Fruit fly (Drosophila melanogaster) whole organism, pupa: Measurements from ENCODE around the gene CG32486.

Experiments
- CG10348 ChIP-seq: fragments of 200-800 bp; sonication (Bioruptor generic); IDR thresholded peaks from 2 replicates; pipeline ENCODE4 v1.3.6; 2022; ENCODE audit warnings: missing biosample characterization, missing genetic modification characterization
- CG12605 ChIP-seq: fragments of 200-800 bp; sonication (Bioruptor generic); IDR thresholded peaks from 2 replicates; pipeline ENCODE4 v1.3.6; 2022; ENCODE audit warnings: missing biosample characterization, missing genetic modification characterization
- CG13204 ChIP-seq: fragments of 200-800 bp; sonication (Bioruptor generic); optimal IDR thresholded peaks from 2 replicates; lab custom pipeline; 2018; ENCODE audit warnings: missing biosample characterization, mild to moderate bottlenecking, missing genetic modification characterization, moderate library complexity
- CG14655 ChIP-seq: fragments of 200-800 bp; sonication (Bioruptor generic); optimal IDR thresholded peaks from 3 replicates; lab custom pipeline; 2017; ENCODE audit warnings: mild to moderate bottlenecking, missing biosample characterization, missing genetic modification reagents, missing genetic modification characterization
- CG15710 ChIP-seq: fragments of 200-800 bp; sonication (Bioruptor generic); optimal IDR thresholded peaks from 2 replicates; lab custom pipeline; 2018; ENCODE audit warnings: missing biosample characterization, mild to moderate bottlenecking, missing genetic modification characterization, moderate library complexity
- CG17806 ChIP-seq: fragments of 200-800 bp; sonication (Bioruptor generic); optimal IDR thresholded peaks from 2 replicates; lab custom pipeline; 2018; ENCODE audit warnings: missing biosample characterization, mild to moderate bottlenecking, missing genetic modification characterization, moderate library complexity
- CG32121 ChIP-seq: fragments of 200-800 bp; sonication (Bioruptor generic); IDR thresholded peaks from 2 replicates; pipeline ENCODE4 v1.3.6; 2022; ENCODE audit warnings: missing biosample characterization, missing genetic modification characterization
- CG34367 ChIP-seq: fragments of 200-800 bp; sonication (Bioruptor generic); optimal IDR thresholded peaks from 2 replicates; lab custom pipeline; 2018; ENCODE audit warnings: missing biosample characterization, mild to moderate bottlenecking, missing genetic modification characterization
- CG4496 ChIP-seq: fragments of 200-800 bp; sonication (Bioruptor generic); IDR thresholded peaks from 3 replicates; pipeline ENCODE4 v1.3.6; 2022; ENCODE audit warnings: missing biosample characterization, missing genetic modification characterization
- CG8159 ChIP-seq: fragments of 200-800 bp; sonication (Bioruptor generic); optimal IDR thresholded peaks from 3 replicates; lab custom pipeline; 2018; ENCODE audit warnings: missing biosample characterization, mild to moderate bottlenecking, missing genetic modification characterization, moderate library complexity
- CG8301 ChIP-seq: fragments of 200-800 bp; sonication (Bioruptor generic); optimal IDR thresholded peaks from 2 replicates; lab custom pipeline; 2018; ENCODE audit warnings: missing biosample characterization, mild to moderate bottlenecking, missing genetic modification characterization
- CG9948 ChIP-seq: fragments of 200-800 bp; sonication (Bioruptor generic); optimal IDR thresholded peaks from 2 replicates; lab custom pipeline; 2018; ENCODE audit warnings: missing biosample characterization, mild to moderate bottlenecking, missing genetic modification characterization, moderate library complexity
- D1 ChIP-seq: fragments of 200-800 bp; sonication (Bioruptor generic); optimal IDR thresholded peaks from 2 replicates; lab custom pipeline; 2018; ENCODE audit warnings: missing biosample characterization, mild to moderate bottlenecking, missing genetic modification characterization, moderate library complexity
- EcR ChIP-seq: fragments of 200-800 bp; sonication (Bioruptor generic); optimal IDR thresholded peaks from 3 replicates; lab custom pipeline; 2019; ENCODE audit warnings: missing biosample characterization, missing genetic modification characterization, mild to moderate bottlenecking, moderate library complexity, missing genetic modification reagents
- Ets98B ChIP-seq: fragments of 200-800 bp; sonication (Bioruptor generic); IDR thresholded peaks from 2 replicates; pipeline ENCODE4 v1.3.6; 2022; ENCODE audit warnings: missing biosample characterization, missing genetic modification characterization
- Pif1A ChIP-seq: fragments of 200-800 bp; sonication (Bioruptor generic); optimal IDR thresholded peaks from 3 replicates; lab custom pipeline; 2016; ENCODE audit warnings: missing biosample characterization, missing genetic modification characterization
- Pif1B ChIP-seq: fragments of 200-800 bp; sonication (Bioruptor generic); optimal IDR thresholded peaks from 3 replicates; lab custom pipeline; 2016; ENCODE audit warnings: missing biosample characterization, missing genetic modification characterization
- Snoo ChIP-seq: fragments of 200-800 bp; sonication (Bioruptor generic); optimal IDR thresholded peaks from 3 replicates; lab custom pipeline; 2017; ENCODE audit warnings: missing biosample characterization, mild to moderate bottlenecking, missing genetic modification characterization, inconsistent platforms
- fd96Ca ChIP-seq: fragments of 200-800 bp; sonication (Bioruptor generic); IDR thresholded peaks from 3 replicates; pipeline ENCODE4 v1.3.6; 2022; ENCODE audit warnings: missing biosample characterization, missing genetic modification characterization
- gl ChIP-seq: fragments of 200-800 bp; sonication (Bioruptor generic); optimal IDR thresholded peaks from 2 replicates; lab custom pipeline; 2018; ENCODE audit warnings: missing biosample characterization, mild to moderate bottlenecking, missing genetic modification characterization
- rn ChIP-seq: fragments of 200-800 bp; sonication (Bioruptor generic); IDR thresholded peaks from 2 replicates; pipeline ENCODE4 v1.3.6; 2022; ENCODE audit warnings: missing biosample characterization, missing genetic modification characterization

The CG32486 gene

dm6 chr3L:3108040-3108615 is 37.5 kb upstream of the CG32486 start:
- TF ChIP-seq CG17806 (tag; lab: Kevin White, UChicago) (no peak), CG32121 (GFP tag; lab: Robert Waterston, UW) (no peak), Snoo (tag; lab: Kevin White, UChicago) (no peak), CG4496 (0 out of 3 replicates have a peak, but pooled peaks have one; percentile 12)

DNA sequence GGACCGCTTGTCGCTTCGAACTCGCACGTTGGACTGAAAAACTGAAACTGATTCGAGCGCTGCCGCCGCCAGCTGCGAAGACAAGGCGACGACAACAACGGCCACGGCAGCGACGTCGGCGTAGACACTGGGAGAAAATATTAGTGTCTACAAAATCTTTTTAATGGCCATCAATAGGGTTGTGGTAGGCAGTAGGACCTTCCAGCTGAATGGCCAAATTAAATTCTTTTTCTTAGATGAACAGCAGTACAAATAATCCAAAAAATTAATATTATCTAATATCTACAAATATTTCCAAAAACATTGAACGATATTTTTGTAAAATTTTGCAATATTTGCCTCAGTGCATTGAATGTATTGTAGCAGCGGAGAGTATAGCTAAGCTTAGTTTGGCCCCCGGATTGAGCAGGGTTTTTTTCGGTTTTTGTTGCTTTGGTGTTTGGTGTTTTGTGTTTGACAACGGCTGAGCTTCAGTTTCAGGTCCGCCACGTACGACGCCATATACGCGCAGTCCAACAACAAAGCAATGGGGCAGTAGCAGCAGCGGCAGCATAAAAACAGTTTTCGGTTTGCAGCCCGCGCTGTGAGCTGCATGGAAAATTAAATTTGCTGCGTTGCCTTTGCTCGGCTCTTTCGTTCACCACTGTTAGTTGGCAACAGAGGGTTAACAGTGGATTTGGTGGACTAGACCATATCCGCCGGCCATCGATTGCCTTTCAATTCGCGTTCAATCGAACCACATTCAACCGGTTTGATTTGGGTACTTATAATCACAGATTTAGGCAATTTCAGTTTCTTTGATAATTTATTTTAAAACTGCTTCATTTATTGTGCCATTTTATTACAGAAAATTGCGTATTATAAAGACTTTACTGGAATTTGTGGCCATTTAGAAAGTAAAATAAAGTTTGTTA is 36.5 kb upstream of the CG32486 start, which contains the start of gene Cht7:
Gene Cht7 (minus strand): TSS at position 51 of the 914 bp plus-strand sequence.
- TF ChIP-seq CG4496: peak; percentile 90
- TF ChIP-seq CG14655 (GFP tag; lab: Kevin White, UChicago): peak; percentile 88
- TF ChIP-seq D1 (tag; lab: Kevin White, UChicago): no peak
- TF ChIP-seq CG8159 (tag; lab: Kevin White, UChicago): peak; percentile 89
- peak; percentile 64 for TF ChIP-seq Snoo (tag; lab: Kevin White, UChicago)
- peak; percentile 77 for TF ChIP-seq Pif1B (GFP tag; lab: Kevin White, UChicago)
- TF ChIP-seq CG15710 (tag; lab: Kevin White, UChicago): peak; percentile 91
- peak; percentile 73 for TF ChIP-seq CG9948 (tag; lab: Kevin White, UChicago)
- TF ChIP-seq fd96Ca (GFP tag; lab: Robert Waterston, UW): peak; percentile 92
- TF ChIP-seq CG8301: peak; percentile 81
- peak; percentile 89 for TF ChIP-seq Ets98B
- TF ChIP-seq CG12605 (GFP tag; lab: Robert Waterston, UW): peak; percentile 71
- peak; percentile 87 for TF ChIP-seq CG34367 (tag; lab: Kevin White, UChicago)
- TF ChIP-seq rn (GFP tag; lab: Robert Waterston, UW): peak; percentile 78
- peak; percentile 66 for TF ChIP-seq CG10348 (GFP tag; lab: Robert Waterston, UW)
- TF ChIP-seq CG13204 (GFP tag; lab: Kevin White, UChicago): peak; percentile 80
- peak; percentile 32 for TF ChIP-seq EcR (GFP tag; lab: Kevin White, UChicago)
- peak; percentile 95 for TF ChIP-seq CG32121 (GFP tag; lab: Robert Waterston, UW)
- peak; percentile 86 for TF ChIP-seq CG17806 (tag; lab: Kevin White, UChicago)
- peak; percentile 62 for TF ChIP-seq gl
- TF ChIP-seq Pif1A (GFP tag; lab: Kevin White, UChicago): peak; percentile 89

dm6 chr3L:3106146-3106545 is 35.5 kb upstream of the CG32486 start:
- TF ChIP-seq CG12605 (GFP tag; lab: Robert Waterston, UW) (no peak), CG10348 (GFP tag; lab: Robert Waterston, UW) (no peak), CG15710 (tag; lab: Kevin White, UChicago) (peak; percentile 74), D1 (tag; lab: Kevin White, UChicago) (no peak), CG17806 (tag; lab: Kevin White, UChicago) (peak; percentile 63), Ets98B (no peak), CG14655 (GFP tag; lab: Kevin White, UChicago) (peak; percentile 64), CG8301 (peak; percentile 69), gl (peak; percentile 13), fd96Ca (GFP tag; lab: Robert Waterston, UW) (no peak), CG32121 (GFP tag; lab: Robert Waterston, UW) (no peak), Pif1A (GFP tag; lab: Kevin White, UChicago) (peak; percentile 37), Pif1B (GFP tag; lab: Kevin White, UChicago) (no peak), CG13204 (GFP tag; lab: Kevin White, UChicago) (peak; percentile 7), CG8159 (tag; lab: Kevin White, UChicago) (peak; percentile 77), rn (GFP tag; lab: Robert Waterston, UW) (no peak), CG34367 (tag; lab: Kevin White, UChicago) (peak; percentile 64), EcR (GFP tag; lab: Kevin White, UChicago) (peak; percentile 40), CG9948 (tag; lab: Kevin White, UChicago) (peak; percentile 49), CG4496 (no peak), Snoo (tag; lab: Kevin White, UChicago) (no peak)

- TF ChIP-seq CG8301 (no peak), gl (no peak), Ets98B (no peak; the same call in 1 of the 2 replicates), CG15710 (tag; lab: Kevin White, UChicago) (no peak), CG4496 (no peak), CG17806 (tag; lab: Kevin White, UChicago) (no peak), Pif1A (GFP tag; lab: Kevin White, UChicago) (no peak)
- TF ChIP-seq, all 21 proteins: peak for 0
These were observed 34.9 kb upstream of the CG32486 start for dm6 chr3L:3105531-3105930.

DNA sequence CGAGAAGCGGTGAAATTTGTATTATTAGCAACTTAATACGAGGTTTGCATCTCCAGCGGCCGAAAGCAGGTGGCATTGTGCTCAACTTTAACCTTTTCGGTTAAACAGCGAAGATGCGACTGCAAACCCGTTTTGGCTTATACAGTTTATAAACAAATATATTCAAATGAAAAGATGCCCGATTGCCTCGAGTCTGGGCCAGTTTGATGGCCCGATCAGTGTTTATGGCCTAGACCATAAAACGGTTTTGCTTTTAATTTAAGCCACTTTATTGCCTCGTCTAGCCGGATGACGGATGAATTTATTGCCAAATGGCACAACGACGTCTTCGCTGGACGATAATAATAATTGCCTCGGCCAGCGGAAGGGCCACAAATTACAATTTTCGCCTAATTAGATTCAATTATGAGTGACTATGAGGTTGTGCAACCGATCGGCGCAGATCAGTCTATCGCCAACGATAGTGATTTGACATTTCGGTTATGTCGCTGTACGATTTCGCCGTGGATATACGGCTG is 31.9 kb upstream of the CG32486 start:
- no peak for TF ChIP-seq Snoo (tag; lab: Kevin White, UChicago)
- no peak for TF ChIP-seq CG32121 (GFP tag; lab: Robert Waterston, UW)
